Worm (Caenorhabditis elegans): ENCODE results near the gene F47B10.5.
A peak's percentile ranks its signal among the peaks of the same experiment; 100 is the strongest.

F47B10.5 gene

DNA sequence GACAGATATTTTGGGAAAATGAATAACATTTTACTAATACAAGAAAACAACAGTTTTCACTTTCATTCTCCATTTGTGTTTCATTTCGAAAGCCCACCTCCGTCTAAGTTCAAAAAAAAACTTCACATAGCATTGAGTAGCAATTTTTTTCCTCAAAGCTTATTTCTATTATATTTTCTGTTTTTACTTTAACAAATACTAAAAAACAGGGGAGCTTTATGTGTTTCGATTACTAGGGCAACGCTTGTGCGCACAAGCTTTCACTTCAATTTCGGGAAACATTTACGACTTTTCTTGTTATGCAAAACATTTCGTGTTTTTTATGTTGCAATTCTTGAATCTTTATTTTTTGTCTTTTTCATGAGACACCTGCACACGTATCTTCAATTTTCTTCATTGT, 4.5 kb downstream of the F47B10.5 start, which contains the start of gene T21E8.5:
Gene T21E8.5, plus strand, starts transcription at position 301 of the 400 bp plus-strand sequence.
- no peak for TF ChIP-seq egl-27 (tag; optimal IDR thresholded peaks at IDR 0.05)
- TF ChIP-seq elt-1 (tag; optimal IDR thresholded peaks at IDR 0.05) = no peak
- no peak for TF ChIP-seq ceh-9 (tag; optimal IDR thresholded peaks at IDR 0.05)
- TF ChIP-seq egl-5 (tag; optimal IDR thresholded peaks at IDR 0.05) = no peak
- no peak for TF ChIP-seq nhr-25 (tag; optimal IDR thresholded peaks at IDR 0.05)
- no peak for TF ChIP-seq eor-1 (tag; optimal IDR thresholded peaks at IDR 0.05)
- no peak for TF ChIP-seq ceh-28 (tag; optimal IDR thresholded peaks at IDR 0.05)

DNA sequence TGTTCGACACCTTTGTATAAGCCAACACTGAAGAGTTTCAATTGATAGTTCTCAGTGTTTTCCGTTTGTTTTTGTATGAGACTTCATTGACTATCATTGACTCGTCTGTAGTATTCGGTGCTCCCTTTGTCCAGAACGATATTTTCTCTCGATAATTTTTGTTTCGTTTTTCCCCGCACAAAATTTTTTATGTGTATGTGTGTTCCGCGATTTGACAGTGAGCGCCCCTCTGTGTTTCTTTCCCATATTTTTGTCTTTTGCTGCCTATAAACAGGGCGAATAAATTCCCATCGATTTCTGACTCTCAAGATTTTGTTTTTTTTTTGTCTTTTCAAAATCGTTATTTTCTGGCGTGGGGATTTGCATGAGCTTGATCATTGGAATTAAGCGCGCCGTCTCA, 7.2 kb downstream of the F47B10.5 start, which contains the start of gene T21E8.7:
Gene T21E8.7, plus strand, starts transcription at position 301 of the 400 bp plus-strand sequence.
- TF ChIP-seq hmg-11 (tag; optimal IDR thresholded peaks at IDR 0.05) (no peak), fos-1 (tag; optimal IDR thresholded peaks at IDR 0.05) (no peak), skn-1 (tag; optimal IDR thresholded peaks at IDR 0.05) (no peak), ztf-11 (tag; optimal IDR thresholded peaks at IDR 0.05) (no peak), ztf-4 (tag; optimal IDR thresholded peaks at IDR 0.05) (no peak), nhr-23 (tag; optimal IDR thresholded peaks at IDR 0.05) (no peak), lsy-12 (tag; optimal IDR thresholded peaks at IDR 0.05) (no peak), aly-2 (tag; optimal IDR thresholded peaks at IDR 0.05) (no peak), unc-62 (GFP tag; optimal IDR thresholded peaks at IDR 0.05) (no peak), egl-27 (tag; optimal IDR thresholded peaks at IDR 0.05) (no peak), mdl-1 (tag; optimal IDR thresholded peaks at IDR 0.05) (no peak), ceh-82 (tag; optimal IDR thresholded peaks at IDR 0.05) (no peak), jun-1 (tag; optimal IDR thresholded peaks at IDR 0.05) (no peak), elt-1 (tag; optimal IDR thresholded peaks at IDR 0.05) (no peak), nfya-1 (tag; optimal IDR thresholded peaks at IDR 0.05; ENCODE audit: insufficient read depth) (no peak), tbx-2 (tag; optimal IDR thresholded peaks at IDR 0.05) (no peak)

DNA sequence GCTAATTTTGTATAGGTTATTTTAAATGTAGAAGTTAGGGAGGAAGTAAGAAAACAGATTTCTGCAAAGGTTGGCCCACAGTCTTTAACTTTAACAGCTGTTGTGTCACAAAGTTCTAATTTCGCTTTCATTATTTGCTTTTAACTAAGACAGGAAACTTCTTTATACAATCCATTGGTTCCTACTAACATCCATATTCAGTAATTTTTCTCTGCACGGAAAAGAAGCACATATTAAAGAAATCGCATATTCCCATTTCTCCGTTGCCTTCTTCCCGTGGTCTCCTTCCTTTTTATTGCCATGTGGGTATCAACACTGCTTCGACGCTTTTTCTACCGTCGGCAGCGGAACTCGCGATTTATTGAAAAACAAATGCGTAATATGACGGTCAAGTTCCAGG, 8.4 kb downstream of the F47B10.5 start, which contains the start of gene T21E8.6:
Gene T21E8.6, plus strand, starts transcription at position 301 of the 400 bp plus-strand sequence.
- TF ChIP-seq ceh-82 (tag; optimal IDR thresholded peaks at IDR 0.05) (no peak), R02D3.7 (tag; optimal IDR thresholded peaks at IDR 0.05) (no peak), lsy-12 (tag; optimal IDR thresholded peaks at IDR 0.05) (no peak), nhr-77 (tag; optimal IDR thresholded peaks at IDR 0.05) (no peak), snpc-4 (tag; optimal IDR thresholded peaks at IDR 0.05) (no peak), nhr-43 (tag; optimal IDR thresholded peaks at IDR 0.05; ENCODE audit: poor library complexity, severe bottlenecking) (no peak), ceh-28 (tag; optimal IDR thresholded peaks at IDR 0.05) (no peak), pha-4 (tag; optimal IDR thresholded peaks at IDR 0.05) (no peak), zag-1 (tag; optimal IDR thresholded peaks at IDR 0.05) (no peak), nhr-25 (tag; optimal IDR thresholded peaks at IDR 0.05) (no peak), nhr-12 (tag; optimal IDR thresholded peaks at IDR 0.05) (no peak), egl-27 (tag; optimal IDR thresholded peaks at IDR 0.05) (no peak), elt-1 (tag; optimal IDR thresholded peaks at IDR 0.05) (no peak), tbx-2 (tag; optimal IDR thresholded peaks at IDR 0.05) (no peak), elt-2 (tag; optimal IDR thresholded peaks at IDR 0.05) (no peak), lin-39 (tag; optimal IDR thresholded peaks at IDR 0.05) (no peak)

DNA sequence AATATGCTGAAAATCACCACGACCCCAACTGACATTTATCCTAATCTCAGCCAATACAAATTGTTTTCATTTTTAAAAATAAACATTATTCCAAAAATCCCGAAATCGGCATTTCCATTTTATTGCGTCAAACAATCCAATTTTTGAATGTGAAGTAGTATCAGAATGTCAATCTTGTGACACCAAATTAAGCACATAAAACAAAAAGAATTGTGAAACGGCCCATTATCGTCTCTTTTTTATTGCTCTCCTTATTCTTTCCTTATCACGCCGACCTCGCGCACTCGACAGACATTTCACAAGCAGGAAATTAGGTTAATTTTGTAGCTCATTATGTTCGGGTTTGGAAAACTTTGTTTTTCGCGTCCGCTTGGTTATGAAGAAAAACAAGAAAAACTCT, 9.8 kb downstream of the F47B10.5 start, which contains the start of gene T21E8.4:
Gene T21E8.4, plus strand, starts transcription at position 301 of the 400 bp plus-strand sequence.
- no peak for TF ChIP-seq nhr-25 (tag; optimal IDR thresholded peaks at IDR 0.05)
- TF ChIP-seq unc-62 (GFP tag; optimal IDR thresholded peaks at IDR 0.05) = no peak
- TF ChIP-seq pha-4 (tag; optimal IDR thresholded peaks at IDR 0.05) = no peak

DNA sequence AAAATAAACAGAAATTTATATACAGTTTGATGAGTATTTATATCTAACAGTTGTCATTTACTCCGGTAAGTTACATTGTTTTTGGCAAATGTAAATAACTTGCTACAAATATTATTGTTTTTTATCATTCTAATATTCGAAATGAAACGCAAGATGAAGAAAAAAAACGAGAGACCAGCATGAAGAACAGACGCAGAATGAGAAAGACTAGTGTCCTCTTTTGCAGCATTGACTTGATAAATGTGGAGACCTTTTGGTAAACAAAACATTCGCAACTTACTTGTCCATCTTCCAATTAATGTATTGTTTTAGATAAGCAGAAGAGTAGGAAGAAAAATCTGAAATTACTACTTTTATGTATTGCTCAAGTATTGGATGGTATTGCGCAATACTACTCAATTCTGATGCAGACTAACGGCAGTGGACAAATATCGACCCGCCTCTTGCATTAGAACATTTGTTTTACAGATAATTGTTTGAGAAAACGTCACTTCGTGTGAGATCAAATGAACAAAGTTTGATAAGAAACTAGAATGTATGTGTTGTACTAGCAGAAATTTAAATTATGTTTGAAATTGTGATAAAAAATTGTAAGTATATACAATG, 13.1 kb downstream of the F47B10.5 start, which contains the start of gene pgp-6:
Gene pgp-6, minus strand, starts transcription at position 288 of the 606 bp plus-strand sequence.
- TF ChIP-seq unc-39 (tag; optimal IDR thresholded peaks at IDR 0.05) (no peak), elt-2 (tag; optimal IDR thresholded peaks at IDR 0.05) (peak; percentile 67)

DNA sequence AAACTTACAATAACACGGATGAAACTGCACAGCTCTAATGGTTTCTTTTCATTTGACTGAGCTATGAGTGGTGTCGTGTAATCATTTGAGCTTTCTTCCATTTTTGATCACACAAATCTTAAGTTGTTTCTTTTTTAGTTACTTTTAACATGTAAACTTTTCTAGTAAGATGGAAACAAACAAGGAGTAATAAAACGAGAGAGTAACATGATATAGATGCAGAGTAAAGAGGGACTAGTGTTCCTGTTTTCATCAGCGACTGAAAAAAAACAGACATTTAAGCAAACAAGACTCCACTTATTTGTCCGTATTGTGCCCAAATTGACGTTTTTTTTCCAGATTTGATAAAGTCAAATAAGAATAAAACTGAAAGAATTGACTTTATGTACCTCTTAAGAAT, 20.2 kb downstream of the F47B10.5 start, which contains the start of gene pgp-7:
Gene pgp-7, minus strand, starts transcription at position 101 of the 400 bp plus-strand sequence.
- no peak for TF ChIP-seq nhr-67 (tag; optimal IDR thresholded peaks at IDR 0.05)
- no peak for TF ChIP-seq tbx-2 (tag; optimal IDR thresholded peaks at IDR 0.05)
